Worm (Caenorhabditis elegans) whole organism, late embryonic: ENCODE measurements around the gene Y22D7AR.6.

ENCODE experiments used
- K02D7.2 ChIP-seq: sonication (generic microtip); optimal IDR thresholded peaks from 2 replicates; lab custom pipeline; 2017; ENCODE audit warnings: mild to moderate bottlenecking, missing genetic modification characterization, missing compliant biosample characterization
- K09A11.1 ChIP-seq: sonication (generic microtip); optimal IDR thresholded peaks from 2 replicates; lab custom pipeline; 2017; ENCODE audit warnings: antibody characterized with exemption, mild to moderate bottlenecking, missing genetic modification characterization, missing compliant biosample characterization; ENCODE audit not compliant: insufficient read depth
- T23F11.4 ChIP-seq: fragments of 200-800 bp; sonication (Bioruptor generic); optimal IDR thresholded peaks from 2 replicates; lab custom pipeline; 2018; ENCODE audit warnings: mild to moderate bottlenecking, missing genetic modification characterization, missing compliant biosample characterization
- ceh-19 ChIP-seq: fragments of 200-800 bp; sonication (Bioruptor generic); optimal IDR thresholded peaks from 2 replicates; lab custom pipeline; 2018; ENCODE audit warnings: mild to moderate bottlenecking, missing genetic modification characterization, missing compliant biosample characterization
- ceh-24 ChIP-seq: sonication (generic microtip); optimal IDR thresholded peaks from 2 replicates; lab custom pipeline; 2016; ENCODE audit warnings: mild to moderate bottlenecking, missing genetic modification characterization, missing compliant biosample characterization
- ceh-30 ChIP-seq: fragments of 150-350 bp; optimal IDR thresholded peaks from 2 replicates; lab custom pipeline; 2014; ENCODE audit warnings: missing biosample characterization, missing genetic modification characterization
- ceh-48 ChIP-seq: sonication (generic microtip); optimal IDR thresholded peaks from 2 replicates; lab custom pipeline; 2016; ENCODE audit warnings: missing genetic modification characterization, inconsistent platforms, missing compliant biosample characterization
- ceh-6 ChIP-seq: fragments of 200-800 bp; sonication (Bioruptor generic); optimal IDR thresholded peaks from 2 replicates; lab custom pipeline; 2018; ENCODE audit warnings: mild to moderate bottlenecking, missing genetic modification characterization, missing compliant biosample characterization
- dve-1 ChIP-seq: sonication (generic microtip); optimal IDR thresholded peaks from 2 replicates; lab custom pipeline; 2017; ENCODE audit warnings: antibody characterized with exemption, mild to moderate bottlenecking, missing genetic modification characterization, missing compliant biosample characterization
- eyg-1 ChIP-seq: sonication (generic microtip); optimal IDR thresholded peaks from 2 replicates; lab custom pipeline; 2016; ENCODE audit warnings: missing genotype, missing genetic modification characterization, missing compliant biosample characterization
- fkh-6 ChIP-seq: sonication (generic microtip); optimal IDR thresholded peaks from 2 replicates; lab custom pipeline; 2016; ENCODE audit warnings: missing genetic modification characterization, missing compliant biosample characterization
- hlh-13 ChIP-seq: fragments of 200-800 bp; sonication (Bioruptor generic); optimal IDR thresholded peaks from 2 replicates; lab custom pipeline; 2018; ENCODE audit warnings: mild to moderate bottlenecking, missing genetic modification characterization, missing compliant biosample characterization
- hlh-15 ChIP-seq: sonication (generic microtip); optimal IDR thresholded peaks from 2 replicates; lab custom pipeline; 2016; ENCODE audit warnings: missing genetic modification characterization, missing compliant biosample characterization
- hlh-6 ChIP-seq: sonication (generic microtip); optimal IDR thresholded peaks from 2 replicates; lab custom pipeline; 2016; ENCODE audit warnings: missing genotype, missing genetic modification characterization, missing compliant biosample characterization
- hlh-8 ChIP-seq: sonication (generic microtip); optimal IDR thresholded peaks from 2 replicates; lab custom pipeline; 2016; ENCODE audit warnings: missing genotype, missing genetic modification characterization, missing compliant biosample characterization
- madf-2 ChIP-seq: sonication (generic microtip); optimal IDR thresholded peaks from 2 replicates; lab custom pipeline; 2017; ENCODE audit warnings: missing genetic modification characterization, missing compliant biosample characterization
- nfya-1 ChIP-seq: sonication (generic microtip); optimal IDR thresholded peaks from 2 replicates; lab custom pipeline; 2017; ENCODE audit warnings: missing genetic modification characterization, mild to moderate bottlenecking, missing compliant biosample characterization, antibody characterized with exemption, moderate library complexity
- nhr-11 ChIP-seq: fragments of 150-350 bp; optimal IDR thresholded peaks from 2 replicates; lab custom pipeline; 2014; ENCODE audit warnings: missing biosample characterization, missing genetic modification characterization
- nhr-232 ChIP-seq: sonication (generic microtip); optimal IDR thresholded peaks from 2 replicates; lab custom pipeline; 2016; ENCODE audit warnings: missing genetic modification characterization, missing compliant biosample characterization
- odd-2 ChIP-seq: sonication (generic microtip); optimal IDR thresholded peaks from 2 replicates; lab custom pipeline; 2017; ENCODE audit warnings: antibody characterized with exemption, mild to moderate bottlenecking, missing genetic modification characterization, missing compliant biosample characterization
- pag-3 ChIP-seq: sonication (generic microtip); optimal IDR thresholded peaks from 2 replicates; lab custom pipeline; 2016; ENCODE audit warnings: missing compliant biosample characterization, missing genetic modification characterization, borderline replicate concordance
- pha-2 ChIP-seq: sonication (generic microtip); optimal IDR thresholded peaks from 2 replicates; lab custom pipeline; 2017; ENCODE audit warnings: mild to moderate bottlenecking, missing genetic modification characterization, missing compliant biosample characterization
- pha-4 ChIP-seq: fragments of 150-350 bp; optimal IDR thresholded peaks from 2 replicates; lab custom pipeline; 2018; ENCODE audit warnings: missing biosample characterization, missing genetic modification reagents, missing genetic modification characterization
- pqm-1 ChIP-seq: sonication (generic microtip); optimal IDR thresholded peaks from 2 replicates; lab custom pipeline; 2016; ENCODE audit warnings: missing genetic modification characterization, missing compliant biosample characterization
- rnt-1 ChIP-seq: sonication (generic microtip); optimal IDR thresholded peaks from 2 replicates; lab custom pipeline; 2016; ENCODE audit warnings: missing genetic modification characterization, missing compliant biosample characterization
- sox-2 ChIP-seq: fragments of 200-800 bp; sonication (Bioruptor generic); IDR thresholded peaks from 2 replicates; pipeline ENCODE4 v1.3.6; 2022; ENCODE audit warnings: missing genetic modification reagents, missing genetic modification characterization, missing compliant biosample characterization
- unc-3 ChIP-seq, 2 experiments: fragments of 200-800 bp in 1 of 2; sonication (Bioruptor generic) in 1 of 2; sonication (generic microtip) in 1 of 2; conservative IDR thresholded peaks in 1 of 2; optimal IDR thresholded peaks in 1 of 2; 2 replicates each; pipeline versions ENCODE4 v1.3.6 to Lab custom; 2016 to 2022; ENCODE audit warnings: missing compliant biosample characterization in 2 of 2, missing genetic modification characterization in 2 of 2, missing genetic modification reagents in 1 of 2
- ztf-16 ChIP-seq: sonication (generic microtip); optimal IDR thresholded peaks from 2 replicates; lab custom pipeline; 2017; ENCODE audit warnings: missing genetic modification characterization, missing compliant biosample characterization

The Y22D7AR.6 gene

ce11 chrIII:1676588-1676987 is at the start of gene Y22D7AR.6:
Gene Y22D7AR.6 (minus strand): TSS chrIII:1676721.
- TF ChIP-seq rnt-1 (no peak), nfya-1 (no peak), unc-3 (GFP tag; conservative IDR thresholded peaks at IDR 0.05; lab: Robert Waterston, UW) (no peak), unc-3 (tag; optimal IDR thresholded peaks at IDR 0.05; lab: Kevin White, UChicago) (no peak), odd-2 (tag; lab: Kevin White, UChicago) (no peak), ceh-30 (tag; lab: Kevin White, UChicago) (no peak), pha-2 (no peak)

DNA sequence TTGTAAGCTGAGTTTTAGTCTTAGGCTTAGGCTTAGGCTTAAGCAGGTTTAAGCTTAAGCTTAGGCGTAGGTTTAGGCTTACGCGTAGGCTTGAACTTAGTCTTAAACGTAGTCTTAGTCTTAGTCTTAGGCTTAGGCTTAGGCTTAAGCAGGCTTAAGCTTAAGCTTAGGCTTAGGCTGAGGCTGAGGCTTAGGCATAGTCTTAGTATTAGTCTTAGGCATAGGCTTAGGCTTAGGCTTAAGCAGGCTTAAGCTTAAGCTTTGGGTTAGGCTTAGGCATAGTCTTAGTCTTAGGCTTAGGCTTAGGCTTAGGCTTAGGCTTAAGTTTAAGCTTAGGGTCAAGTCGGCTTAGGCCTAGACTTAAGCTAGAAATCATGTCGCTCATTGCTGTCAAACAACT is 42.3 kb upstream of the Y22D7AR.6 start:
- TF ChIP-seq hlh-15 (tag; lab: Kevin White, UChicago) (no peak), dve-1 (tag; lab: Kevin White, UChicago) (peak; percentile 77)

- TF ChIP-seq hlh-13, result no peak
- TF ChIP-seq T23F11.4, result no peak
- TF ChIP-seq nhr-11 (tag; lab: Kevin White, UChicago), result no peak
- no peak for TF ChIP-seq nfya-1
Observed at ce11 chrIII:1717772-1718171, 41.3 kb upstream of the Y22D7AR.6 start.

DNA sequence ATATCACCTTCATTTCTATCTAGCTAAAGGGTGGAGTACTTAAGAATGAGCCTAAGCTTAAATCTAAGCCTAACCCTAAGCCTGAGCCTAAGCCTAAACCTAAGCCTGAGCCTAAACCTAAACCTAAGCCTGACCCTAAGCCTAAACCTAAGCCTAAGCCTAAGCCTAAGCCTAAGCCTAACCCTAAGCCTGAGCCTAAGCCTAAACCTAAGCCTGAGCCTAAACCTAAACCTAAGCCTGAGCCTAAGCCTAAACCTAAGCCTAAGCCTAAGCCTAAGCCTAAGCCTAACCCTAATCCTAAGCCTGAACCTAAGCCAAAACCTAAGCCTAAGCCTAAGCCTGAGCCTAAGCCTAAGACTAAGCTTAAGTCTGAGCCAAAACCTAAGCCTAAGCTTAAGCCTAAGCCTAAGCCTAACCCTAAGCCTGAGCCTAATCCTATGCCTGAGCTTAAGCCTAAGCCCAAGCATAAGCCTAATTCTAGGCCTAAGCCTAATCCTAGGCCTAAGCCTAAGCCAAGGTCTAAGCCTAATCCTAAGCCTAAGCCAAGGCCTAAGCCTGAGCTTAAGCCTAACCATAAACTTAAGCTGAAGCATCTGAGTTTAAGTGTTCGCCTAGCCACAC is 37.6 kb upstream of the Y22D7AR.6 start:
- peak; percentile 98 for TF ChIP-seq dve-1 (tag; lab: Kevin White, UChicago)
- TF ChIP-seq odd-2 (tag; lab: Kevin White, UChicago), result no peak
- TF ChIP-seq, all 69 proteins: peak for 1

ce11 chrIII:1705799-1706198 is 29.3 kb upstream of the Y22D7AR.6 start, which contains the start of the genes fbxa-13 and Y22D7AR.2:
Gene fbxa-13 (minus strand): TSS chrIII:1705899.
Gene Y22D7AR.2 (plus strand): TSS chrIII:1705946.
- TF ChIP-seq pha-2 (no peak), eyg-1 (no peak), pag-3 (tag; lab: Kevin White, UChicago) (no peak), ceh-48 (tag; lab: Kevin White, UChicago) (no peak), ceh-19 (GFP tag; lab: Kevin White, UChicago) (no peak), hlh-15 (tag; lab: Kevin White, UChicago) (no peak), pha-4 (tag; lab: Kevin White, UChicago) (no peak), K09A11.1 (tag; lab: Kevin White, UChicago) (no peak), sox-2 (no peak), odd-2 (tag; lab: Kevin White, UChicago) (no peak), madf-2 (no peak), hlh-6 (no peak), pqm-1 (tag; lab: Kevin White, UChicago) (no peak), ceh-24 (tag; lab: Kevin White, UChicago) (no peak), unc-3 (GFP tag; conservative IDR thresholded peaks at IDR 0.05; lab: Robert Waterston, UW) (no peak), unc-3 (tag; optimal IDR thresholded peaks at IDR 0.05; lab: Kevin White, UChicago) (no peak), ceh-6 (GFP tag; lab: Kevin White, UChicago) (no peak), K02D7.2 (no peak)

DNA sequence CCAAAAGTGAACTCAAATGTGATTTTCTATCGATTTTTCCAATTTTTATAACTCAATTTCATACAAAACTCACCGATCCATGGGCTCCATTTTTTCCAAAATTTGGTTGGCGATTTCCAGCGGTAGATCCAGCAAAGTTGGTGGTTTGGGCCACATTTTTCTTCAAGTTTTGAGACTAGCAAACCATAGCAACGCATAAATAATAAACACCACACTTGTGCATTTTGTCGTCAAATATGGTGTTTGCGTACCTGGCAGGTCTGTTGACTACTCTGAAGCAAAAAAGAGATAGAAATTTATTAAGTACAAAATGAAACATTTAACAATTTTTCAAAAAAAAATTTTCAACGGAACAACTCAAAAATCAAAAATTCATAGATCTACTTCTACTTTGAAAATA is 28.8 kb upstream of the Y22D7AR.6 start:
- no peak for TF ChIP-seq fkh-6 (tag; lab: Kevin White, UChicago)
- no peak for TF ChIP-seq nhr-232 (tag; lab: Kevin White, UChicago)
- no peak for TF ChIP-seq ztf-16 (tag; lab: Kevin White, UChicago)
- no peak for TF ChIP-seq hlh-8 (tag; lab: Kevin White, UChicago)
- TF ChIP-seq, all 69 proteins: peak for 0

- TF ChIP-seq nhr-232 (tag; lab: Kevin White, UChicago) (no peak), dve-1 (tag; lab: Kevin White, UChicago) (peak; percentile 56)
Observed at ce11 chrIII:1704020-1704419, 27.5 kb upstream of the Y22D7AR.6 start.
